Fruit fly (Drosophila melanogaster) whole organism, wandering third instar larva: ENCODE measurements around the gene CG15011.

Experiments used
- Abd-B ChIP-seq: fragments of >200 bp; optimal IDR thresholded peaks from 2 replicates; lab custom pipeline; 2017; ENCODE audit warnings: missing biosample characterization, missing genetic modification characterization
- CG32264 ChIP-seq: fragments of 200-800 bp; sonication (Bioruptor generic); optimal IDR thresholded peaks from 2 replicates; lab custom pipeline; 2016; ENCODE audit warnings: missing biosample characterization, missing genetic modification characterization
- CG9705 ChIP-seq: fragments of 200-800 bp; sonication (Bioruptor generic); optimal IDR thresholded peaks from 2 replicates; lab custom pipeline; 2018; ENCODE audit warnings: missing biosample characterization, mild to moderate bottlenecking, missing genetic modification characterization
- CrebA ChIP-seq: fragments of 200-800 bp; sonication (Bioruptor generic); optimal IDR thresholded peaks from 2 replicates; lab custom pipeline; 2016; ENCODE audit warnings: missing biosample characterization, mild to moderate bottlenecking, missing genetic modification characterization, borderline replicate concordance
- Dfd ChIP-seq: fragments of >200 bp; optimal IDR thresholded peaks from 2 replicates; lab custom pipeline; 2017; ENCODE audit warnings: missing biosample characterization, missing genetic modification characterization
- Dif ChIP-seq: fragments of 200-275, 200-300 bp; sonication (Bioruptor generic); optimal IDR thresholded peaks from 2 replicates; lab custom pipeline; 2018; ENCODE audit warnings: missing biosample characterization, missing genetic modification characterization; ENCODE audit not compliant: partially characterized antibody
- GATAd ChIP-seq: sonication (Bioruptor generic); optimal IDR thresholded peaks from 2 replicates; lab custom pipeline; 2016; ENCODE audit warnings: missing biosample characterization, missing genetic modification characterization
- HLH106 ChIP-seq: fragments of 200-800 bp; optimal IDR thresholded peaks from 3 replicates; lab custom pipeline; 2019; ENCODE audit warnings: missing biosample characterization, mild to moderate bottlenecking, missing genetic modification characterization, moderate library complexity
- Hnf4 ChIP-seq: fragments of 200-800 bp; sonication (Bioruptor generic); optimal IDR thresholded peaks from 2 replicates; lab custom pipeline; 2016; ENCODE audit warnings: missing biosample characterization, mild to moderate bottlenecking, missing genetic modification characterization
- Hr78 ChIP-seq: fragments of >200 bp; optimal IDR thresholded peaks from 2 replicates; lab custom pipeline; 2017; ENCODE audit warnings: missing biosample characterization, missing genetic modification characterization
- Hr83 ChIP-seq: fragments of 200-300 bp; sonication (Bioruptor generic); optimal IDR thresholded peaks from 2 replicates; lab custom pipeline; 2016; ENCODE audit warnings: missing biosample characterization, mild to moderate bottlenecking, missing genetic modification characterization, moderate library complexity; ENCODE audit not compliant: poor library complexity, severe bottlenecking
- Jra ChIP-seq: sonication (Bioruptor generic); optimal IDR thresholded peaks from 2 replicates; lab custom pipeline; 2016; ENCODE audit warnings: missing biosample characterization, missing genetic modification characterization
- Mio ChIP-seq: sonication (Bioruptor generic); optimal IDR thresholded peaks from 2 replicates; lab custom pipeline; 2016; ENCODE audit warnings: missing biosample characterization, missing genetic modification characterization
- Myc ChIP-seq: fragments of >200 bp; optimal IDR thresholded peaks from 2 replicates; lab custom pipeline; 2017
- N ChIP-seq: fragments of >200 bp; optimal IDR thresholded peaks from 2 replicates; lab custom pipeline; 2018; ENCODE audit warnings: missing biosample characterization, missing external identifiers, missing genetic modification characterization
- OdsH ChIP-seq: fragments of 200-800 bp; sonication (Bioruptor generic); optimal IDR thresholded peaks from 2 replicates; lab custom pipeline; 2016; ENCODE audit warnings: missing biosample characterization, mild to moderate bottlenecking, missing genetic modification characterization
- Rel ChIP-seq, 2 experiments: fragments of 200-800 bp; sonication (Bioruptor generic) in 1 of 2; optimal IDR thresholded peaks; 2 replicates in 1 of 2; 3 replicates in 1 of 2; lab custom pipeline; 2016 to 2019; ENCODE audit warnings: mild to moderate bottlenecking in 2 of 2, missing biosample characterization in 2 of 2, missing genetic modification characterization in 2 of 2, moderate library complexity in 1 of 2
- Sp1 ChIP-seq: fragments of 200-800 bp; sonication (Bioruptor generic); optimal IDR thresholded peaks from 3 replicates; lab custom pipeline; 2019; ENCODE audit warnings: missing biosample characterization, mild to moderate bottlenecking, missing genetic modification characterization, moderate library complexity
- Vsx2 ChIP-seq: fragments of 200-300, 225-300 bp; sonication (Bioruptor generic); optimal IDR thresholded peaks from 2 replicates; lab custom pipeline; 2018; ENCODE audit warnings: missing biosample characterization, missing genetic modification characterization; ENCODE audit not compliant: partially characterized antibody
- br ChIP-seq: fragments of 200-800 bp; sonication (Bioruptor generic); optimal IDR thresholded peaks from 2 replicates; lab custom pipeline; 2016; ENCODE audit warnings: missing biosample characterization, missing genetic modification characterization
- brk ChIP-seq: fragments of 200-800 bp; sonication (Bioruptor generic); optimal IDR thresholded peaks from 2 replicates; lab custom pipeline; 2016; ENCODE audit warnings: missing biosample characterization, mild to moderate bottlenecking, missing genetic modification characterization
- dl ChIP-seq, 2 experiments: fragments of 175-275, 200-275 bp in 1 of 2; fragments of 200-275 bp in 1 of 2; sonication (Bioruptor generic); optimal IDR thresholded peaks; lab custom pipeline; 2018; ENCODE audit warnings: mild to moderate bottlenecking in 2 of 2, missing biosample characterization in 2 of 2, missing genetic modification characterization in 2 of 2, moderate library complexity in 2 of 2; ENCODE audit not compliant: partially characterized antibody in 2 of 2, insufficient read depth in 1 of 2
- dmrt93B ChIP-seq: fragments of 200-800 bp; sonication (Bioruptor generic); optimal IDR thresholded peaks from 2 replicates; lab custom pipeline; 2018; ENCODE audit warnings: missing biosample characterization, mild to moderate bottlenecking, missing genetic modification characterization
- dsf ChIP-seq: sonication (Bioruptor generic); optimal IDR thresholded peaks from 2 replicates; lab custom pipeline; 2016; ENCODE audit warnings: missing biosample characterization, missing genetic modification characterization, borderline replicate concordance
- ey ChIP-seq: fragments of 200-800 bp; sonication (Bioruptor generic); optimal IDR thresholded peaks from 2 replicates; lab custom pipeline; 2016; ENCODE audit warnings: missing biosample characterization, missing genetic modification characterization
- foxo ChIP-seq, 2 experiments: fragments of 200-800 bp; sonication (Bioruptor generic); optimal IDR thresholded peaks; 2 replicates in 1 of 2; 3 replicates in 1 of 2; lab custom pipeline; 2016 to 2017; ENCODE audit warnings: missing biosample characterization in 2 of 2, missing genetic modification characterization in 2 of 2
- fru ChIP-seq: fragments of 200-800 bp; sonication (Bioruptor generic); optimal IDR thresholded peaks from 3 replicates; lab custom pipeline; 2016; ENCODE audit warnings: missing biosample characterization, mild to moderate bottlenecking, missing genetic modification characterization
- h ChIP-seq: fragments of 200-800 bp; sonication (Bioruptor generic); optimal IDR thresholded peaks from 3 replicates; lab custom pipeline; 2016; ENCODE audit warnings: missing biosample characterization, mild to moderate bottlenecking, missing genetic modification characterization
- jim ChIP-seq: fragments of 175-275, 200-325 bp; sonication (Bioruptor generic); optimal IDR thresholded peaks from 2 replicates; lab custom pipeline; 2016; ENCODE audit warnings: missing biosample characterization, mild to moderate bottlenecking, missing genetic modification characterization
- lola ChIP-seq: fragments of >200 bp; optimal IDR thresholded peaks from 2 replicates; lab custom pipeline; 2017; ENCODE audit warnings: missing biosample characterization, missing genetic modification characterization
- pan ChIP-seq: fragments of >200 bp; optimal IDR thresholded peaks from 2 replicates; lab custom pipeline; 2017
- psq ChIP-seq: fragments of 200-800 bp; sonication (Bioruptor generic); optimal IDR thresholded peaks from 3 replicates; lab custom pipeline; 2017; ENCODE audit warnings: missing biosample characterization, mild to moderate bottlenecking, missing genetic modification characterization, moderate library complexity
- rgr ChIP-seq: fragments of 200-800 bp; sonication (Bioruptor generic); optimal IDR thresholded peaks from 3 replicates; lab custom pipeline; 2016; ENCODE audit warnings: missing biosample characterization, mild to moderate bottlenecking, missing genetic modification characterization
- sage ChIP-seq: fragments of 200-800 bp; sonication (Bioruptor generic); optimal IDR thresholded peaks from 2 replicates; lab custom pipeline; 2016; ENCODE audit warnings: missing biosample characterization, mild to moderate bottlenecking, missing genetic modification characterization
- sv ChIP-seq: fragments of 200-800 bp; sonication (Bioruptor generic); optimal IDR thresholded peaks from 3 replicates; lab custom pipeline; 2016; ENCODE audit warnings: missing biosample characterization, missing genetic modification characterization
- tai ChIP-seq: sonication (Bioruptor generic); optimal IDR thresholded peaks from 2 replicates; lab custom pipeline; 2016; ENCODE audit warnings: missing biosample characterization, missing genetic modification characterization
- usp ChIP-seq: fragments of >200 bp; optimal IDR thresholded peaks from 2 replicates; lab custom pipeline; 2017; ENCODE audit warnings: missing biosample characterization, missing genetic modification characterization
- woc ChIP-seq: sonication (Bioruptor generic); optimal IDR thresholded peaks from 2 replicates; lab custom pipeline; 2016; ENCODE audit warnings: missing biosample characterization, mild to moderate bottlenecking, missing genetic modification characterization

CG15011 gene

dm6 chr3L:4239442-4240322 is 19.3 kb downstream of the CG15011 start, which contains the start of gene Sqor:
Gene Sqor, plus strand, starts transcription at chr3L:4240173.
- TF ChIP-seq brk (GFP tag; lab: Kevin White, UChicago) (peak; percentile 37), Sp1 (GFP tag; lab: Kevin White, UChicago) (peak; percentile 98), HLH106 (peak; percentile 95), ey (GFP tag; lab: Kevin White, UChicago) (peak; percentile 93), CG9705 (GFP tag; lab: Kevin White, UChicago) (peak; percentile 92), Hnf4 (peak; percentile 82), sage (peak; percentile 50), Jra (GFP tag; lab: Kevin White, UChicago) (peak; percentile 80), rgr (GFP tag; lab: Kevin White, UChicago) (peak; percentile 95), br (GFP tag; lab: Kevin White, UChicago) (peak; percentile 94), dl (GFP tag; optimal IDR thresholded peaks at IDR 0.05; lab: Kevin White, UChicago; ENCODE audit: insufficient read depth in 1 of 2, partially characterized antibody in 2 of 2) (no peak), usp (GFP tag; lab: Kevin White, UChicago) (peak; percentile 44), sv (GFP tag; lab: Kevin White, UChicago) (peak; percentile 86), fru (GFP tag; lab: Kevin White, UChicago) (peak; percentile 95), CG32264 (GFP tag; lab: Kevin White, UChicago) (peak; percentile 88), Myc (lab: Kevin White, UChicago) (peak; percentile 64), woc (GFP tag; lab: Kevin White, UChicago) (peak; percentile 96), jim (GFP tag; lab: Kevin White, UChicago) (no peak), dsf (GFP tag; lab: Kevin White, UChicago) (peak; percentile 68), Dif (GFP tag; lab: Kevin White, UChicago) (no peak), lola (no peak), Hr83 (peak; percentile 17), pan (lab: Kevin White, UChicago) (no peak), h (peak; percentile 93), N (GFP tag; lab: Kevin White, UChicago) (peak; percentile 62), GATAd (GFP tag; lab: Kevin White, UChicago) (peak; percentile 36), CrebA (GFP tag; lab: Kevin White, UChicago) (no peak), Abd-B (GFP tag; lab: Kevin White, UChicago) (no peak), Rel (GFP tag; optimal IDR thresholded peaks at IDR 0.05; lab: Kevin White, UChicago) (peak; percentile 67), Rel (tag; optimal IDR thresholded peaks at IDR 0.05; lab: Kevin White, UChicago) (peak; percentile 77), OdsH (GFP tag; lab: Kevin White, UChicago) (peak; percentile 93), psq (peak; percentile 86), Mio (GFP tag; lab: Kevin White, UChicago) (peak; percentile 55), Vsx2 (GFP tag; lab: Kevin White, UChicago) (no peak), Hr78 (GFP tag; lab: Kevin White, UChicago) (peak; percentile 30), foxo (GFP tag; optimal IDR thresholded peaks at IDR 0.05; lab: Kevin White, UChicago) (peak; percentile 64 to 92), Dfd (no peak), dmrt93B (GFP tag; lab: Kevin White, UChicago) (peak; percentile 92), tai (no peak)

dm6 chr3L:4238195-4238594 is 20.8 kb downstream of the CG15011 start:
- no peak for TF ChIP-seq lola
- no peak for TF ChIP-seq usp (GFP tag; lab: Kevin White, UChicago)
- TF ChIP-seq dmrt93B (GFP tag; lab: Kevin White, UChicago): no peak
- TF ChIP-seq N (GFP tag; lab: Kevin White, UChicago): no peak
- no peak for TF ChIP-seq Rel (GFP tag; optimal IDR thresholded peaks at IDR 0.05; lab: Kevin White, UChicago)
- TF ChIP-seq Rel (tag; optimal IDR thresholded peaks at IDR 0.05; lab: Kevin White, UChicago): no peak
- TF ChIP-seq fru (GFP tag; lab: Kevin White, UChicago): no peak
- no peak for TF ChIP-seq Vsx2 (GFP tag; lab: Kevin White, UChicago)
- TF ChIP-seq h: no peak
- TF ChIP-seq sage: no peak
- TF ChIP-seq Hr83: no peak
